Worm (Caenorhabditis elegans) whole organism, L3 larva: ENCODE measurements around the gene R10E4.9.
A peak's percentile ranks its signal among the peaks of the same experiment; 100 is the strongest.

Source experiments
- R02D3.7 ChIP-seq: fragments of 150-350 bp; optimal IDR thresholded peaks from 2 replicates; lab custom pipeline; 2014; ENCODE audit warnings: missing biosample characterization, missing genetic modification characterization
- aly-2 ChIP-seq: fragments of 150-350 bp; optimal IDR thresholded peaks from 2 replicates; lab custom pipeline; 2014; ENCODE audit warnings: missing biosample characterization, missing genetic modification characterization
- ceh-28 ChIP-seq: fragments of 150-350 bp; optimal IDR thresholded peaks from 2 replicates; lab custom pipeline; 2014; ENCODE audit warnings: missing biosample characterization, missing genetic modification reagents, missing genetic modification characterization
- eor-1 ChIP-seq, 2 experiments: fragments of 150-350 bp; optimal IDR thresholded peaks; 2 replicates each; lab custom pipeline; 2014 to 2018; ENCODE audit warnings: missing biosample characterization in 2 of 2, missing genetic modification characterization in 2 of 2
- fos-1 ChIP-seq: fragments of 150-350 bp; optimal IDR thresholded peaks from 2 replicates; lab custom pipeline; 2014; ENCODE audit warnings: missing biosample characterization, missing genetic modification characterization
- hmg-11 ChIP-seq: sonication (generic microtip); optimal IDR thresholded peaks from 2 replicates; lab custom pipeline; 2016; ENCODE audit warnings: missing genetic modification characterization, missing compliant biosample characterization
- lin-39 ChIP-seq: fragments of 150-350 bp; optimal IDR thresholded peaks from 2 replicates; lab custom pipeline; 2018; ENCODE audit warnings: missing biosample characterization, missing genetic modification reagents, missing genetic modification characterization
- mdl-1 ChIP-seq: fragments of 150-350 bp; optimal IDR thresholded peaks from 2 replicates; lab custom pipeline; 2014; ENCODE audit warnings: missing biosample characterization, missing genetic modification characterization
- nhr-11 ChIP-seq: fragments of 150-350 bp; optimal IDR thresholded peaks from 2 replicates; lab custom pipeline; 2014; ENCODE audit warnings: missing biosample characterization, missing genetic modification characterization

ce11 chrIII:4314502-4314901 is 12.3 kb upstream of the R10E4.9 start:
- no peak for TF ChIP-seq mdl-1 (tag; lab: Kevin White, UChicago)
- TF ChIP-seq aly-2 (tag; lab: Kevin White, UChicago), result no peak
- no peak for TF ChIP-seq fos-1 (tag; lab: Kevin White, UChicago)
- no peak for TF ChIP-seq lin-39 (tag; lab: Kevin White, UChicago)
- peak; percentile 16 for TF ChIP-seq ceh-28 (tag; lab: Kevin White, UChicago)
- TF ChIP-seq R02D3.7, result no peak
- no peak for TF ChIP-seq eor-1 (tag; optimal IDR thresholded peaks at IDR 0.05; lab: Kevin White, UChicago)
- TF ChIP-seq hmg-11, result no peak
- TF ChIP-seq nhr-11 (tag; lab: Kevin White, UChicago), result no peak
